Fruit fly (Drosophila melanogaster) whole organism, embryonic: ENCODE measurements around the gene betaGlu.

Source experiments
- Atf-2 ChIP-seq: fragments of 200-800 bp; sonication (Bioruptor generic); optimal IDR thresholded peaks from 2 replicates; lab custom pipeline; 2016; ENCODE audit warnings: missing biosample characterization, missing genetic modification characterization
- CG10209 ChIP-seq: fragments of 200-800 bp; sonication (Bioruptor generic); optimal IDR thresholded peaks from 3 replicates; lab custom pipeline; 2017; ENCODE audit warnings: missing biosample characterization, mild to moderate bottlenecking, missing genetic modification characterization, missing genetic modification reagents
- CG12155 ChIP-seq: fragments of 200-800 bp; sonication (Bioruptor generic); optimal IDR thresholded peaks from 3 replicates; lab custom pipeline; 2016; ENCODE audit warnings: missing biosample characterization, missing genetic modification characterization
- CG14860 ChIP-seq: fragments of 200-800 bp; sonication (Bioruptor generic); IDR thresholded peaks from 3 replicates; pipeline ENCODE4 v1.3.6; 2022; ENCODE audit warnings: missing biosample characterization, missing genetic modification characterization; ENCODE audit not compliant: partially characterized antibody
- CG15073 ChIP-seq: fragments of 200-800 bp; sonication (Bioruptor generic); optimal IDR thresholded peaks from 2 replicates; lab custom pipeline; 2016; ENCODE audit warnings: missing biosample characterization, missing genetic modification characterization
- CG15479 ChIP-seq: fragments of 200-800 bp; sonication (Bioruptor generic); optimal IDR thresholded peaks from 3 replicates; lab custom pipeline; 2019; ENCODE audit warnings: missing biosample characterization, mild to moderate bottlenecking, missing genetic modification characterization, moderate library complexity
- CG2120 ChIP-seq: fragments of 200-800 bp; sonication (Bioruptor generic); optimal IDR thresholded peaks from 3 replicates; lab custom pipeline; 2016; ENCODE audit warnings: missing biosample characterization, missing genetic modification characterization
- CG31224 ChIP-seq: fragments of 200-800 bp; sonication (Bioruptor generic); IDR thresholded peaks from 2 replicates; pipeline ENCODE4 v1.3.6; 2022; ENCODE audit warnings: missing biosample characterization, missing genetic modification characterization
- CG31365 ChIP-seq: fragments of 200-800 bp; sonication (Bioruptor generic); optimal IDR thresholded peaks from 2 replicates; lab custom pipeline; 2018; ENCODE audit warnings: missing biosample characterization, mild to moderate bottlenecking, missing genetic modification characterization
- CG31388 ChIP-seq: fragments of 200-800 bp; sonication (Bioruptor generic); optimal IDR thresholded peaks from 2 replicates; lab custom pipeline; 2016; ENCODE audit warnings: missing biosample characterization, missing genetic modification characterization
- CG5180 ChIP-seq: fragments of 200-800 bp; sonication (Bioruptor generic); optimal IDR thresholded peaks from 3 replicates; lab custom pipeline; 2017; ENCODE audit warnings: missing biosample characterization, missing genetic modification characterization, mild to moderate bottlenecking, moderate library complexity, missing genetic modification reagents
- CG5245 ChIP-seq: fragments of 200-800 bp; sonication (Bioruptor generic); optimal IDR thresholded peaks from 3 replicates; lab custom pipeline; 2016; ENCODE audit warnings: missing biosample characterization, missing genetic modification characterization
- CG8478 ChIP-seq: fragments of >200 bp; optimal IDR thresholded peaks from 2 replicates; lab custom pipeline; 2018
- CG9876 ChIP-seq: fragments of 200-800 bp; sonication (Bioruptor generic); optimal IDR thresholded peaks from 2 replicates; lab custom pipeline; 2016; ENCODE audit warnings: missing biosample characterization, missing genetic modification characterization
- CoRest ChIP-seq: fragments of 200-800 bp; sonication (Bioruptor generic); optimal IDR thresholded peaks from 3 replicates; lab custom pipeline; 2018; ENCODE audit warnings: missing biosample characterization, mild to moderate bottlenecking, missing genetic modification characterization, moderate library complexity
- Dip2 ChIP-seq: fragments of 200-800 bp; sonication (Bioruptor generic); IDR thresholded peaks from 2 replicates; pipeline ENCODE4 v1.3.6; 2022; ENCODE audit warnings: missing biosample characterization, missing genetic modification characterization
- H15 ChIP-seq: fragments of 200-800 bp; sonication (Bioruptor generic); IDR thresholded peaks from 3 replicates; pipeline ENCODE4 v1.3.6; 2022; ENCODE audit warnings: missing biosample characterization, missing genetic modification characterization
- HLHmδ ChIP-seq: fragments of 200-800 bp; sonication (Bioruptor generic); optimal IDR thresholded peaks from 2 replicates; lab custom pipeline; 2018; ENCODE audit warnings: missing biosample characterization, mild to moderate bottlenecking, missing genetic modification characterization, moderate library complexity
- HmgD ChIP-seq: fragments of 200-800 bp; sonication (Bioruptor generic); optimal IDR thresholded peaks from 3 replicates; lab custom pipeline; 2016; ENCODE audit warnings: missing biosample characterization, missing genetic modification characterization
- Hr78 ChIP-seq, 2 experiments: fragments of 200-800 bp in 1 of 2; fragments of >200 bp in 1 of 2; sonication (Bioruptor generic) in 1 of 2; optimal IDR thresholded peaks; 2 replicates each; lab custom pipeline; 2017 to 2019; ENCODE audit warnings: missing biosample characterization in 2 of 2, missing genetic modification characterization in 2 of 2, mild to moderate bottlenecking in 1 of 2, moderate library complexity in 1 of 2
- Opbp ChIP-seq: fragments of 200-800 bp; sonication (Bioruptor generic); IDR thresholded peaks from 3 replicates; pipeline ENCODE4 v1.3.6; 2022; ENCODE audit warnings: missing biosample characterization, missing genetic modification characterization; ENCODE audit not compliant: partially characterized antibody
- Pdp1 ChIP-seq, 2 experiments: fragments of 200-800 bp; sonication (Bioruptor generic); optimal IDR thresholded peaks; 3 replicates each; lab custom pipeline; 2016; ENCODE audit warnings: missing biosample characterization in 2 of 2, missing genetic modification characterization in 2 of 2, mild to moderate bottlenecking in 1 of 2, moderate library complexity in 1 of 2
- ab ChIP-seq: fragments of 200-800 bp; sonication (Bioruptor generic); optimal IDR thresholded peaks from 2 replicates; lab custom pipeline; 2016; ENCODE audit warnings: missing biosample characterization, missing genetic modification characterization
- al ChIP-seq: fragments of 200-800 bp; sonication (Bioruptor generic); IDR thresholded peaks from 2 replicates; pipeline ENCODE4 v1.3.6; 2022; ENCODE audit warnings: missing biosample characterization, missing genetic modification characterization
- ase ChIP-seq: fragments of 200-800 bp; sonication (Bioruptor generic); IDR thresholded peaks from 3 replicates; pipeline ENCODE4 v1.3.6; 2022; ENCODE audit warnings: missing biosample characterization, missing genetic modification characterization
- bbx ChIP-seq: fragments of 200-800 bp; sonication (Bioruptor generic); IDR thresholded peaks from 2 replicates; pipeline ENCODE4 v1.3.6; 2022; ENCODE audit warnings: missing biosample characterization, missing genetic modification characterization; ENCODE audit not compliant: partially characterized antibody
- cas ChIP-seq: fragments of 200-800 bp; sonication (Bioruptor generic); IDR thresholded peaks from 2 replicates; pipeline ENCODE4 v1.3.6; 2022; ENCODE audit warnings: missing biosample characterization, missing genetic modification characterization
- cg ChIP-seq: fragments of 200-800 bp; sonication (Bioruptor generic); optimal IDR thresholded peaks from 3 replicates; lab custom pipeline; 2019; ENCODE audit warnings: missing biosample characterization, mild to moderate bottlenecking, missing genetic modification characterization, moderate library complexity
- dimm ChIP-seq: fragments of 200-800 bp; sonication (Bioruptor generic); IDR thresholded peaks from 2 replicates; pipeline ENCODE4 v1.3.6; 2022; ENCODE audit warnings: missing biosample characterization, missing genetic modification characterization
- dmrt11E ChIP-seq: fragments of 200-800 bp; sonication (Bioruptor generic); optimal IDR thresholded peaks from 3 replicates; lab custom pipeline; 2018; ENCODE audit warnings: missing biosample characterization, mild to moderate bottlenecking, missing genetic modification characterization, moderate library complexity
- en ChIP-seq: fragments of 200-800 bp; sonication (Bioruptor generic); optimal IDR thresholded peaks from 2 replicates; lab custom pipeline; 2016; ENCODE audit warnings: missing biosample characterization, missing genetic modification characterization
- eyg ChIP-seq: fragments of 200-800 bp; sonication (Bioruptor generic); optimal IDR thresholded peaks from 3 replicates; lab custom pipeline; 2016; ENCODE audit warnings: missing biosample characterization, missing genetic modification characterization
- fd3F ChIP-seq: fragments of 200-800 bp; sonication (Bioruptor generic); optimal IDR thresholded peaks from 2 replicates; lab custom pipeline; 2018; ENCODE audit warnings: missing biosample characterization, mild to moderate bottlenecking, missing genetic modification characterization, moderate library complexity
- fru ChIP-seq: fragments of >200 bp; optimal IDR thresholded peaks from 2 replicates; lab custom pipeline; 2017
- fu2 ChIP-seq: fragments of 200-800 bp; sonication (Bioruptor generic); optimal IDR thresholded peaks from 2 replicates; lab custom pipeline; 2016; ENCODE audit warnings: missing biosample characterization, missing genetic modification characterization
- gcm ChIP-seq: fragments of 200-800 bp; sonication (Bioruptor generic); optimal IDR thresholded peaks from 2 replicates; lab custom pipeline; 2019; ENCODE audit warnings: missing biosample characterization, mild to moderate bottlenecking, missing genetic modification characterization, moderate library complexity
- gfzf ChIP-seq: fragments of 200-800 bp; sonication (Bioruptor generic); optimal IDR thresholded peaks from 2 replicates; lab custom pipeline; 2016; ENCODE audit warnings: missing biosample characterization, mild to moderate bottlenecking, missing genetic modification characterization, moderate library complexity
- kni ChIP-seq: fragments of 200-800 bp; sonication (Bioruptor generic); optimal IDR thresholded peaks from 3 replicates; lab custom pipeline; 2017; ENCODE audit warnings: mild to moderate bottlenecking, missing biosample characterization, missing genetic modification reagents, missing genetic modification characterization
- lab ChIP-seq: fragments of 200-800 bp; sonication (Bioruptor generic); optimal IDR thresholded peaks from 3 replicates; lab custom pipeline; 2017; ENCODE audit warnings: missing biosample characterization, missing genetic modification characterization, mild to moderate bottlenecking, moderate library complexity, missing genetic modification reagents
- nau ChIP-seq: fragments of 200-800 bp; sonication (Bioruptor generic); optimal IDR thresholded peaks from 3 replicates; lab custom pipeline; 2017; ENCODE audit warnings: missing biosample characterization, mild to moderate bottlenecking, missing genetic modification characterization, missing genetic modification reagents
- nom ChIP-seq: fragments of 200-800 bp; sonication (Bioruptor generic); optimal IDR thresholded peaks from 2 replicates; lab custom pipeline; 2017; ENCODE audit warnings: missing biosample characterization, missing genetic modification characterization, mild to moderate bottlenecking, moderate library complexity, missing genetic modification reagents
- oc ChIP-seq: fragments of 200-800 bp; sonication (Bioruptor generic); optimal IDR thresholded peaks from 2 replicates; lab custom pipeline; 2018; ENCODE audit warnings: missing biosample characterization, mild to moderate bottlenecking, missing genetic modification characterization, moderate library complexity
- p53 ChIP-seq: fragments of 200-800 bp; sonication (Bioruptor generic); optimal IDR thresholded peaks from 2 replicates; lab custom pipeline; 2016; ENCODE audit warnings: missing biosample characterization, missing genetic modification characterization
- pb ChIP-seq: fragments of 200-800 bp; sonication (Bioruptor generic); optimal IDR thresholded peaks from 3 replicates; lab custom pipeline; 2016; ENCODE audit warnings: missing biosample characterization, missing genetic modification characterization
- pho ChIP-seq: fragments of 200-800 bp; sonication (Bioruptor generic); optimal IDR thresholded peaks from 2 replicates; lab custom pipeline; 2016; ENCODE audit warnings: missing biosample characterization, missing genetic modification characterization
- pzg ChIP-seq: fragments of 200-800 bp; sonication (Bioruptor generic); optimal IDR thresholded peaks from 3 replicates; lab custom pipeline; 2018; ENCODE audit warnings: missing biosample characterization, mild to moderate bottlenecking, missing genetic modification characterization, moderate library complexity
- sr ChIP-seq: fragments of 200-800 bp; sonication (Bioruptor generic); IDR thresholded peaks from 3 replicates; pipeline ENCODE4 v1.3.6; 2022; ENCODE audit warnings: missing biosample characterization, missing genetic modification characterization
- tx ChIP-seq: fragments of 200-800 bp; sonication (Bioruptor generic); optimal IDR thresholded peaks from 2 replicates; lab custom pipeline; 2016; ENCODE audit warnings: missing biosample characterization, missing genetic modification characterization
- wek ChIP-seq: fragments of 200-800 bp; sonication (Bioruptor generic); optimal IDR thresholded peaks from 3 replicates; lab custom pipeline; 2018; ENCODE audit warnings: missing biosample characterization, mild to moderate bottlenecking, missing genetic modification characterization, moderate library complexity
- z ChIP-seq: fragments of 200-800 bp; sonication (Bioruptor generic); IDR thresholded peaks from 3 replicates; pipeline ENCODE4 v1.3.6; 2022; ENCODE audit warnings: missing biosample characterization, missing genetic modification characterization

The betaGlu gene

dm6 chr3R:31771790-31772576, at the start of gene betaGlu, which contains the start of gene sip3 (continued):
- TF ChIP-seq ab (no peak), oc (tag; lab: Kevin White, UChicago) (no peak), CG9876 (GFP tag; lab: Kevin White, UChicago) (no peak), nom (no peak), dimm (GFP tag; lab: Robert Waterston, UW) (no peak), CG14860 (GFP tag; lab: Robert Waterston, UW) (peak; percentile 90), bbx (GFP tag; lab: Robert Waterston, UW) (peak; percentile 92), CG5245 (GFP tag; lab: Kevin White, UChicago) (no peak), CG31365 (tag; lab: Kevin White, UChicago) (no peak), nau (GFP tag; lab: Kevin White, UChicago) (no peak), CG5180 (GFP tag; lab: Kevin White, UChicago) (no peak), gcm (no peak), CoRest (tag; lab: Kevin White, UChicago) (peak; percentile 39), sr (GFP tag; lab: Robert Waterston, UW) (no peak), ase (GFP tag; lab: Robert Waterston, UW) (no peak), Atf-2 (GFP tag; lab: Kevin White, UChicago) (no peak), CG15073 (no peak), CG10209 (GFP tag; lab: Kevin White, UChicago) (no peak), HmgD (no peak), en (no peak), CG31388 (GFP tag; lab: Kevin White, UChicago) (no peak), wek (GFP tag; lab: Kevin White, UChicago) (no peak), Hr78 (GFP tag; optimal IDR thresholded peaks at IDR 0.05; lab: Kevin White, UChicago) (no peak), fu2 (no peak), tx (GFP tag; lab: Kevin White, UChicago) (no peak), Pdp1 (GFP tag; optimal IDR thresholded peaks at IDR 0.05; lab: Kevin White, UChicago) (peak in 1 of 2 experiments; percentile 80), fd3F (no peak), HLHmδ (GFP tag; lab: Kevin White, UChicago) (no peak), dmrt11E (tag; lab: Kevin White, UChicago) (peak; percentile 21), CG8478 (no peak), Dip2 (GFP tag; lab: Robert Waterston, UW) (no peak), z (no peak), CG12155 (GFP tag; lab: Kevin White, UChicago) (peak; percentile 13), cas (GFP tag; lab: Robert Waterston, UW) (no peak), kni (GFP tag; lab: Kevin White, UChicago) (no peak), CG31224 (GFP tag; lab: Robert Waterston, UW) (no peak), eyg (GFP tag; lab: Kevin White, UChicago) (no peak), pho (GFP tag; lab: Kevin White, UChicago) (peak; percentile 14), CG2120 (GFP tag; lab: Kevin White, UChicago) (peak; percentile 39), pzg (peak; percentile 72), al (GFP tag; lab: Robert Waterston, UW) (no peak), Opbp (GFP tag; lab: Robert Waterston, UW) (peak; percentile 92), lab (no peak), p53 (GFP tag; lab: Kevin White, UChicago) (no peak), gfzf (peak; percentile 66), cg (GFP tag; lab: Kevin White, UChicago) (no peak), H15 (GFP tag; lab: Robert Waterston, UW) (no peak), CG15479 (GFP tag; lab: Kevin White, UChicago) (no peak), fru (lab: Kevin White, UChicago) (no peak), pb (GFP tag; lab: Kevin White, UChicago) (no peak)
